Fruit fly (Drosophila melanogaster) whole organism: ENCODE data around the gene tHMG2.

Experiments
- Dll ChIP-seq: fragments of >200 bp; optimal IDR thresholded peaks from 2 replicates; lab custom pipeline; 2017
- EcR ChIP-seq, 2 experiments: fragments of >200 bp; optimal IDR thresholded peaks; 2 replicates each; lab custom pipeline; 2017; ENCODE audit warnings: missing biosample characterization in 2 of 2, missing genetic modification characterization in 2 of 2, missing genetic modification reagents in 2 of 2
- pan ChIP-seq: fragments of >200 bp; optimal IDR thresholded peaks from 2 replicates; lab custom pipeline; 2017
- psq ChIP-seq: fragments of >200 bp; optimal IDR thresholded peaks from 2 replicates; lab custom pipeline; 2017

- TF ChIP-seq EcR (GFP tag; optimal IDR thresholded peaks at IDR 0.05; lab: Kevin White, UChicago), result no peak
- TF ChIP-seq psq (lab: Kevin White, UChicago), result no peak
- TF ChIP-seq pan (lab: Kevin White, UChicago), result no peak
- no peak for TF ChIP-seq Dll
Observed at dm6 chr3R:22527192-22527591, 34.4 kb downstream of the tHMG2 start.
